Worm (Caenorhabditis elegans) whole organism, mixed stage, embryonic: ENCODE results near the gene Y105C5A.1273.

ENCODE experiments used
- blmp-1 ChIP-seq: fragments of 150-350 bp; optimal IDR thresholded peaks from 2 replicates; lab custom pipeline; 2014; ENCODE audit warnings: missing biosample characterization, missing genetic modification characterization
- cnd-1 ChIP-seq: fragments of 200-800 bp; sonication (Bioruptor generic); optimal IDR thresholded peaks from 2 replicates; lab custom pipeline; 2018; ENCODE audit warnings: mild to moderate bottlenecking, missing genetic modification characterization, missing compliant biosample characterization
- elt-3 ChIP-seq: fragments of 150-350 bp; optimal IDR thresholded peaks from 2 replicates; lab custom pipeline; 2014; ENCODE audit warnings: missing biosample characterization, missing genetic modification characterization
- lin-13 ChIP-seq: fragments of 150-350 bp; optimal IDR thresholded peaks from 2 replicates; lab custom pipeline; 2014; ENCODE audit warnings: missing biosample characterization, missing genetic modification characterization
- lin-32 ChIP-seq: fragments of 200-800 bp; sonication (Bioruptor generic); optimal IDR thresholded peaks from 2 replicates; lab custom pipeline; 2018; ENCODE audit warnings: mild to moderate bottlenecking, missing genetic modification characterization, missing compliant biosample characterization
- mls-2 ChIP-seq: sonication (generic microtip); optimal IDR thresholded peaks from 2 replicates; lab custom pipeline; 2016; ENCODE audit warnings: mild to moderate bottlenecking, missing genetic modification characterization, moderate library complexity, missing compliant biosample characterization
- nhr-237 ChIP-seq: fragments of 150-350 bp; optimal IDR thresholded peaks from 2 replicates; lab custom pipeline; 2014; ENCODE audit warnings: missing biosample characterization, missing genetic modification characterization
- unc-39 ChIP-seq: fragments of 150-350 bp; optimal IDR thresholded peaks from 2 replicates; lab custom pipeline; 2014; ENCODE audit warnings: missing biosample characterization, missing genetic modification characterization
- unc-62 ChIP-seq: fragments of 150-350 bp; optimal IDR thresholded peaks from 2 replicates; lab custom pipeline; 2014; ENCODE audit warnings: missing biosample characterization, missing genetic modification reagents, missing genetic modification characterization

ce11 chrIV:15817490-15817889, 26.5 kb downstream of the Y105C5A.1273 start:
- TF ChIP-seq unc-62 (GFP tag; lab: Kevin White, UChicago) = no peak
- TF ChIP-seq mls-2 = no peak
- no peak for TF ChIP-seq nhr-237 (tag; lab: Kevin White, UChicago)
- TF ChIP-seq elt-3 (tag; lab: Kevin White, UChicago) = no peak
- no peak for TF ChIP-seq lin-32
- no peak for TF ChIP-seq unc-39 (tag; lab: Kevin White, UChicago)
- no peak for TF ChIP-seq blmp-1 (tag; lab: Kevin White, UChicago)
- no peak for TF ChIP-seq lin-13 (tag; lab: Kevin White, UChicago)
- TF ChIP-seq cnd-1 (tag; lab: Kevin White, UChicago) = no peak
